Worm (Caenorhabditis elegans) whole organism, L4 larva: ENCODE measurements around the gene col-44.

Experiments
- F37D6.2 ChIP-seq: sonication (generic microtip); optimal IDR thresholded peaks from 2 replicates; lab custom pipeline; 2016; ENCODE audit warnings: mild to moderate bottlenecking, missing genetic modification characterization, missing compliant biosample characterization
- F49E8.2 ChIP-seq: sonication (generic microtip); optimal IDR thresholded peaks from 2 replicates; lab custom pipeline; 2016; ENCODE audit warnings: missing compliant biosample characterization, mild to moderate bottlenecking, missing genetic modification characterization, borderline replicate concordance
- T20F7.1 ChIP-seq: fragments of 200-800 bp; sonication (Bioruptor generic); optimal IDR thresholded peaks from 2 replicates; lab custom pipeline; 2018; ENCODE audit warnings: mild to moderate bottlenecking, missing genetic modification characterization, missing compliant biosample characterization
- Y105C5A.15 ChIP-seq: fragments of 200-800 bp; sonication (Bioruptor generic); IDR thresholded peaks from 2 replicates; pipeline ENCODE4 v1.3.6; 2022; ENCODE audit warnings: missing genetic modification characterization, missing compliant biosample characterization
- ZK337.2 ChIP-seq: fragments of 200-800 bp; sonication (Bioruptor generic); IDR thresholded peaks from 2 replicates; pipeline ENCODE4 v1.3.6; 2022; ENCODE audit warnings: missing genetic modification reagents, missing genetic modification characterization, missing compliant biosample characterization
- ZK546.5 ChIP-seq, 2 experiments: sonication (generic microtip); optimal IDR thresholded peaks; 2 replicates each; lab custom pipeline; 2017; ENCODE audit warnings: missing biosample characterization in 2 of 2, missing genetic modification characterization in 2 of 2
- aly-2 ChIP-seq: sonication (generic microtip); optimal IDR thresholded peaks from 2 replicates; lab custom pipeline; 2018; ENCODE audit warnings: missing biosample characterization, missing genetic modification characterization
- arid-1 ChIP-seq: fragments of 200-800 bp; sonication (Bioruptor generic); conservative IDR thresholded peaks from 2 replicates; pipeline ENCODE4 v1.3.6; 2022; ENCODE audit warnings: missing genetic modification reagents, missing genetic modification characterization, missing compliant biosample characterization
- attf-4 ChIP-seq: sonication (generic microtip); optimal IDR thresholded peaks from 3 replicates; lab custom pipeline; 2017; ENCODE audit warnings: missing biosample characterization, missing genetic modification characterization
- ceh-20 ChIP-seq: fragments of 200-800 bp; sonication (Bioruptor generic); IDR thresholded peaks from 2 replicates; pipeline ENCODE4 v1.3.6; 2022; ENCODE audit warnings: missing genetic modification reagents, missing genetic modification characterization, missing compliant biosample characterization
- ceh-28 ChIP-seq: fragments of 150-350 bp; optimal IDR thresholded peaks from 2 replicates; lab custom pipeline; 2014; ENCODE audit warnings: missing biosample characterization, missing genetic modification reagents, missing genetic modification characterization
- ceh-44 ChIP-seq: fragments of 200-800 bp; sonication (Bioruptor generic); IDR thresholded peaks from 2 replicates; pipeline ENCODE4 v1.3.6; 2022; ENCODE audit warnings: missing genetic modification reagents, missing genetic modification characterization, missing compliant biosample characterization
- ceh-82 ChIP-seq: sonication (generic microtip); optimal IDR thresholded peaks from 2 replicates; lab custom pipeline; 2017; ENCODE audit warnings: missing biosample characterization, missing genetic modification characterization
- cey-2 ChIP-seq: sonication (generic microtip); optimal IDR thresholded peaks from 3 replicates; lab custom pipeline; 2017; ENCODE audit warnings: missing genetic modification characterization, mild to moderate bottlenecking, missing compliant biosample characterization, antibody characterized with exemption, borderline replicate concordance; ENCODE audit not compliant: insufficient read depth
- ctbp-1 ChIP-seq: fragments of 200-800 bp; sonication (Bioruptor generic); IDR thresholded peaks from 2 replicates; pipeline ENCODE4 v1.3.6; 2022; ENCODE audit warnings: missing genetic modification reagents, missing genetic modification characterization, missing compliant biosample characterization
- daf-16 ChIP-seq, 3 experiments: sonication (generic microtip); optimal IDR thresholded peaks; 2 replicates each; lab custom pipeline; 2016 to 2017; ENCODE audit warnings: missing genetic modification characterization in 3 of 3, missing genetic modification reagents in 3 of 3, mild to moderate bottlenecking in 2 of 3, missing compliant biosample characterization in 2 of 3, missing biosample characterization in 1 of 3, moderate library complexity in 1 of 3
- dpl-1 ChIP-seq: fragments of 150-350 bp; optimal IDR thresholded peaks from 2 replicates; lab custom pipeline; 2014; ENCODE audit warnings: missing biosample characterization, missing genetic modification reagents, missing genetic modification characterization
- fkh-10 ChIP-seq: fragments of 150-350 bp; optimal IDR thresholded peaks from 2 replicates; lab custom pipeline; 2014; ENCODE audit warnings: missing biosample characterization, missing genetic modification reagents, missing genetic modification characterization
- fos-1 ChIP-seq: fragments of 150-350 bp; optimal IDR thresholded peaks from 2 replicates; lab custom pipeline; 2014; ENCODE audit warnings: missing biosample characterization, missing genetic modification characterization
- gei-8 ChIP-seq: fragments of 200-800 bp; sonication (Bioruptor generic); optimal IDR thresholded peaks from 2 replicates; lab custom pipeline; 2018; ENCODE audit warnings: mild to moderate bottlenecking, missing genetic modification characterization, missing compliant biosample characterization
- hlh-30 ChIP-seq: sonication (generic microtip); optimal IDR thresholded peaks from 2 replicates; lab custom pipeline; 2017; ENCODE audit warnings: antibody characterized with exemption, mild to moderate bottlenecking, missing genetic modification characterization, missing compliant biosample characterization; ENCODE audit not compliant: insufficient read depth
- jun-1 ChIP-seq: fragments of 150-350 bp; optimal IDR thresholded peaks from 2 replicates; lab custom pipeline; 2014; ENCODE audit warnings: missing biosample characterization, missing genetic modification reagents, missing genetic modification characterization
- lim-7 ChIP-seq: fragments of 200-800 bp; sonication (Bioruptor generic); IDR thresholded peaks from 2 replicates; pipeline ENCODE4 v1.3.6; 2022; ENCODE audit warnings: missing genetic modification characterization, missing compliant biosample characterization
- lir-3 ChIP-seq: sonication (generic microtip); optimal IDR thresholded peaks from 2 replicates; lab custom pipeline; 2016; ENCODE audit warnings: mild to moderate bottlenecking, missing genetic modification characterization, missing compliant biosample characterization
- mep-1 ChIP-seq: fragments of 150-350 bp; sonication (generic microtip); optimal IDR thresholded peaks from 3 replicates; lab custom pipeline; 2014; ENCODE audit warnings: missing biosample characterization, missing genetic modification characterization
- mes-2 ChIP-seq: sonication (generic microtip); optimal IDR thresholded peaks from 2 replicates; lab custom pipeline; 2016; ENCODE audit warnings: missing genotype, mild to moderate bottlenecking, missing genetic modification characterization, missing compliant biosample characterization; ENCODE audit not compliant: poor library complexity, severe bottlenecking
- mxl-2 ChIP-seq: fragments of 200-800 bp; sonication (Bioruptor generic); conservative IDR thresholded peaks from 2 replicates; pipeline ENCODE4 v1.3.6; 2022; ENCODE audit warnings: missing genetic modification reagents, missing genetic modification characterization, missing compliant biosample characterization
- nhr-41 ChIP-seq: fragments of 200-800 bp; sonication (Bioruptor generic); IDR thresholded peaks from 2 replicates; pipeline ENCODE4 v1.3.6; 2022; ENCODE audit warnings: missing genetic modification reagents, missing genetic modification characterization, missing compliant biosample characterization
- nhr-48 ChIP-seq: sonication (generic microtip); optimal IDR thresholded peaks from 2 replicates; lab custom pipeline; 2016; ENCODE audit warnings: mild to moderate bottlenecking, missing genetic modification characterization, missing compliant biosample characterization
- nhr-6 ChIP-seq: fragments of 150-350 bp; optimal IDR thresholded peaks from 2 replicates; lab custom pipeline; 2014; ENCODE audit warnings: missing biosample characterization, missing genetic modification characterization
- nhr-76 ChIP-seq: fragments of 150-350 bp; optimal IDR thresholded peaks from 2 replicates; lab custom pipeline; 2014; ENCODE audit warnings: missing biosample characterization, missing genetic modification characterization
- pqm-1 ChIP-seq: sonication (generic microtip); optimal IDR thresholded peaks from 2 replicates; lab custom pipeline; 2017; ENCODE audit warnings: missing biosample characterization, missing genetic modification characterization
- saeg-2 ChIP-seq: fragments of 200-800 bp; sonication (Bioruptor generic); IDR thresholded peaks from 2 replicates; pipeline ENCODE4 v1.3.6; 2022; ENCODE audit warnings: missing genetic modification reagents, missing genetic modification characterization, missing compliant biosample characterization
- sdz-12 ChIP-seq: fragments of 200-800 bp; sonication (Bioruptor generic); optimal IDR thresholded peaks from 2 replicates; lab custom pipeline; 2018; ENCODE audit warnings: mild to moderate bottlenecking, missing genetic modification characterization, missing compliant biosample characterization
- set-16 ChIP-seq: fragments of 200-800 bp; sonication (Bioruptor generic); IDR thresholded peaks from 2 replicates; pipeline ENCODE4 v1.3.6; 2022; ENCODE audit warnings: missing genetic modification reagents, missing genetic modification characterization, missing compliant biosample characterization
- snpc-4 ChIP-seq: fragments of 150-350 bp; optimal IDR thresholded peaks from 2 replicates; lab custom pipeline; 2014; ENCODE audit warnings: missing biosample characterization, missing genetic modification characterization
- spr-3 ChIP-seq: fragments of 200-800 bp; sonication (Bioruptor generic); optimal IDR thresholded peaks from 2 replicates; lab custom pipeline; 2018; ENCODE audit warnings: mild to moderate bottlenecking, missing genetic modification characterization, missing compliant biosample characterization
- tra-1 ChIP-seq: fragments of 200-800 bp; sonication (Bioruptor generic); IDR thresholded peaks from 2 replicates; pipeline ENCODE4 v1.3.6; 2022; ENCODE audit warnings: missing genetic modification reagents, missing genetic modification characterization, missing compliant biosample characterization
- unc-39 ChIP-seq: sonication (generic microtip); optimal IDR thresholded peaks from 2 replicates; lab custom pipeline; 2017; ENCODE audit warnings: missing biosample characterization, missing genetic modification characterization
- zfp-3 ChIP-seq: fragments of 200-800 bp; sonication (Bioruptor generic); conservative IDR thresholded peaks from 2 replicates; pipeline ENCODE4 v1.3.6; 2022; ENCODE audit warnings: missing genetic modification reagents, missing genetic modification characterization, missing compliant biosample characterization
- zip-11 ChIP-seq: fragments of 200-800 bp; sonication (Bioruptor generic); IDR thresholded peaks from 2 replicates; pipeline ENCODE4 v1.3.6; 2022; ENCODE audit warnings: missing genetic modification characterization, missing compliant biosample characterization
- zip-2 ChIP-seq: fragments of 150-350 bp; optimal IDR thresholded peaks from 2 replicates; lab custom pipeline; 2014; ENCODE audit warnings: missing biosample characterization, missing genetic modification characterization

Gene col-44

ce11 chrX:13558667-13559066, 32.6 kb upstream of the col-44 start (continued):
- peak; percentile 17; the same call in 1 of the 2 replicates for TF ChIP-seq set-16
- TF ChIP-seq saeg-2: no peak
- TF ChIP-seq mep-1 (tag; lab: Kevin White, UChicago): no peak
- no peak for TF ChIP-seq zip-2 (tag; lab: Kevin White, UChicago)
- TF ChIP-seq unc-39 (tag; lab: Kevin White, UChicago): no peak
- TF ChIP-seq lim-7 (GFP tag; lab: Robert Waterston, UW): no peak
- no peak for TF ChIP-seq daf-16 (GFP tag; optimal IDR thresholded peaks at IDR 0.05; lab: Kevin White, UChicago)
- TF ChIP-seq daf-16 (tag; optimal IDR thresholded peaks at IDR 0.05; lab: Kevin White, UChicago): no peak
- TF ChIP-seq attf-4: no peak
- TF ChIP-seq ctbp-1 (GFP tag; lab: Robert Waterston, UW): 0 out of 2 replicates have a peak, but pooled peaks have one; percentile 29
- no peak for TF ChIP-seq F37D6.2 (tag; lab: Kevin White, UChicago)
- no peak for TF ChIP-seq sdz-12 (GFP tag; lab: Kevin White, UChicago)
- no peak for TF ChIP-seq fkh-10 (GFP tag; lab: Kevin White, UChicago)
- no peak for TF ChIP-seq nhr-6 (tag; lab: Kevin White, UChicago)
- TF ChIP-seq tra-1: peak; percentile 45; the same call in 1 of the 2 replicates

DNA sequence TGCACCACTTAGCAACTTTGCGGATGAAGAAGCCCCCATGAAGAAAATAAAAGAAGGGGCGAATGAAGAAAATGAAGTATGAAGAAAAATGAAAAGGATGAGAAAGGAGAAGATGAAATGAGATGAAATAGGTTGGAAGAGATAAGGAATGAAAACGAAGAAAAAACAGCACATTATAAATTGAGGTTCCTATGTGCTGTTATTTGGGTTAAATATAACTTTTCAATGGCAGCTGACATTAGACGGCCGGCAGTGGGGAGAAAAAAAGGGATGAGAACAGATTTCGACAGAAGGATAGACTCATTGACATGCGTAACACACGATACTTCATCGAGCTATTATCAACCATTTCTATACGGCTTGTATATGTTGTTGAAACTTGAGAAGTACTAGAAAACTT, 29.3 kb upstream of the col-44 start:
- no peak for TF ChIP-seq pqm-1
- no peak for TF ChIP-seq gei-8
- no peak for TF ChIP-seq hlh-30 (tag; lab: Kevin White, UChicago)
- TF ChIP-seq ceh-20 (GFP tag; lab: Robert Waterston, UW): no peak
- no peak for TF ChIP-seq F49E8.2 (tag; lab: Kevin White, UChicago)
- no peak for TF ChIP-seq aly-2 (tag; lab: Kevin White, UChicago)
- no peak for TF ChIP-seq zip-11 (GFP tag; lab: Robert Waterston, UW)
- TF ChIP-seq lir-3 (tag; lab: Kevin White, UChicago): no peak
- no peak for TF ChIP-seq fos-1
- no peak for TF ChIP-seq snpc-4 (tag; lab: Kevin White, UChicago)
- no peak for TF ChIP-seq F37D6.2 (tag; lab: Kevin White, UChicago)
- no peak for TF ChIP-seq nhr-76 (tag; lab: Kevin White, UChicago)
- no peak for TF ChIP-seq cey-2 (tag; lab: Kevin White, UChicago)
- no peak for TF ChIP-seq ceh-44 (GFP tag; lab: Robert Waterston, UW)
- no peak for TF ChIP-seq ZK546.5 (tag; optimal IDR thresholded peaks at IDR 0.05; lab: Kevin White, UChicago)
- TF ChIP-seq spr-3 (GFP tag; lab: Kevin White, UChicago): no peak
- TF ChIP-seq ceh-28 (tag; lab: Kevin White, UChicago): no peak
- TF ChIP-seq nhr-48 (tag; lab: Kevin White, UChicago): no peak
- TF ChIP-seq, all 104 proteins: peak for 0

ce11 chrX:13566436-13566835, 24.8 kb upstream of the col-44 start, which contains the start of gene R01E6.2:
Gene R01E6.2 (minus strand): TSS chrX:13566536.
- no peak for TF ChIP-seq sdz-12 (GFP tag; lab: Kevin White, UChicago)
- no peak for TF ChIP-seq lir-3 (tag; lab: Kevin White, UChicago)
- no peak for TF ChIP-seq T20F7.1 (GFP tag; lab: Kevin White, UChicago)
- TF ChIP-seq Y105C5A.15 (GFP tag; lab: Robert Waterston, UW): no peak
- no peak for TF ChIP-seq arid-1 (GFP tag; lab: Robert Waterston, UW)
- TF ChIP-seq zfp-3 (GFP tag; lab: Robert Waterston, UW): no peak
- no peak for TF ChIP-seq ceh-82 (tag; lab: Kevin White, UChicago)
- TF ChIP-seq ZK337.2 (GFP tag; lab: Robert Waterston, UW): no peak
- TF ChIP-seq jun-1 (tag; lab: Kevin White, UChicago): no peak
- TF ChIP-seq mxl-2: no peak
- no peak for TF ChIP-seq dpl-1
- TF ChIP-seq mes-2 (tag; lab: Kevin White, UChicago): no peak
- TF ChIP-seq attf-4: no peak
- TF ChIP-seq nhr-41 (GFP tag; lab: Robert Waterston, UW): no peak
